Fruit fly (Drosophila melanogaster) whole organism, embryonic: ENCODE data around the gene CG4645.

Source experiments
- Blimp-1 ChIP-seq: fragments of 200-800 bp; sonication (Bioruptor generic); optimal IDR thresholded peaks from 3 replicates; lab custom pipeline; 2018; ENCODE audit warnings: missing biosample characterization, missing genetic modification characterization, mild to moderate bottlenecking, moderate library complexity, missing genetic modification reagents
- CG11504 ChIP-seq: fragments of 200-800 bp; sonication (Bioruptor generic); optimal IDR thresholded peaks from 3 replicates; lab custom pipeline; 2019; ENCODE audit warnings: missing biosample characterization, mild to moderate bottlenecking, missing genetic modification characterization, moderate library complexity
- CG12104 ChIP-seq: fragments of 200-800 bp; sonication (Bioruptor generic); optimal IDR thresholded peaks from 3 replicates; lab custom pipeline; 2016; ENCODE audit warnings: missing biosample characterization, missing genetic modification characterization
- CG12769 ChIP-seq: fragments of 200-800 bp; sonication (Bioruptor generic); optimal IDR thresholded peaks from 2 replicates; lab custom pipeline; 2019; ENCODE audit warnings: missing biosample characterization, mild to moderate bottlenecking, missing genetic modification characterization, moderate library complexity
- CG1603 ChIP-seq: fragments of 200-800 bp; sonication (Bioruptor generic); optimal IDR thresholded peaks from 2 replicates; lab custom pipeline; 2019; ENCODE audit warnings: missing biosample characterization, mild to moderate bottlenecking, missing genetic modification characterization, moderate library complexity
- CG1647 ChIP-seq: fragments of 200-800 bp; sonication (Bioruptor generic); optimal IDR thresholded peaks from 3 replicates; lab custom pipeline; 2016; ENCODE audit warnings: missing biosample characterization, missing genetic modification characterization
- CG17385 ChIP-seq: fragments of 200-800 bp; sonication (Bioruptor generic); optimal IDR thresholded peaks from 3 replicates; lab custom pipeline; 2018; ENCODE audit warnings: missing biosample characterization, mild to moderate bottlenecking, missing genetic modification characterization
- CG17802 ChIP-seq: fragments of 200-800 bp; sonication (Bioruptor generic); optimal IDR thresholded peaks from 2 replicates; lab custom pipeline; 2018; ENCODE audit warnings: missing biosample characterization, mild to moderate bottlenecking, missing genetic modification characterization, moderate library complexity
- CG18599 ChIP-seq: fragments of 200-800 bp; sonication (Bioruptor generic); optimal IDR thresholded peaks from 3 replicates; lab custom pipeline; 2017; ENCODE audit warnings: missing biosample characterization, missing genetic modification characterization, mild to moderate bottlenecking, moderate library complexity, missing genetic modification reagents
- CG2199 ChIP-seq: fragments of 200-800 bp; sonication (Bioruptor generic); IDR thresholded peaks from 3 replicates; pipeline ENCODE4 v1.3.6; 2022; ENCODE audit warnings: missing biosample characterization, missing genetic modification characterization
- CG30403 ChIP-seq: fragments of 200-800 bp; sonication (Bioruptor generic); optimal IDR thresholded peaks from 3 replicates; lab custom pipeline; 2016; ENCODE audit warnings: missing biosample characterization, missing genetic modification characterization
- CG32532 ChIP-seq: fragments of 200-800 bp; sonication (Bioruptor generic); IDR thresholded peaks from 2 replicates; pipeline ENCODE4 v1.3.6; 2022; ENCODE audit warnings: missing biosample characterization, missing genetic modification characterization
- CG3995 ChIP-seq: fragments of 200-800 bp; sonication (Bioruptor generic); optimal IDR thresholded peaks from 3 replicates; lab custom pipeline; 2016; ENCODE audit warnings: missing biosample characterization, missing genetic modification characterization
- CG8290 ChIP-seq, 3 experiments: fragments of 200-800 bp; sonication (Bioruptor generic); optimal IDR thresholded peaks; 2 replicates each; lab custom pipeline; 2016 to 2019; ENCODE audit warnings: missing biosample characterization in 3 of 3, missing genetic modification characterization in 3 of 3, mild to moderate bottlenecking in 2 of 3, moderate library complexity in 1 of 3
- CG8924 ChIP-seq: fragments of 200-800 bp; optimal IDR thresholded peaks from 3 replicates; lab custom pipeline; 2019; ENCODE audit warnings: missing biosample characterization, mild to moderate bottlenecking, missing genetic modification characterization, moderate library complexity
- Camta ChIP-seq: fragments of 200-800 bp; sonication (Bioruptor generic); optimal IDR thresholded peaks from 2 replicates; lab custom pipeline; 2016; ENCODE audit warnings: missing biosample characterization, missing genetic modification characterization
- Drgx ChIP-seq: fragments of 200-800 bp; sonication (Bioruptor generic); IDR thresholded peaks from 2 replicates; pipeline ENCODE4 v1.3.6; 2022; ENCODE audit warnings: missing biosample characterization, missing genetic modification characterization
- Hr51 ChIP-seq, 2 experiments: fragments of 200-800 bp; sonication (Bioruptor generic); optimal IDR thresholded peaks; 2 replicates in 1 of 2; 3 replicates in 1 of 2; lab custom pipeline; 2016 to 2018; ENCODE audit warnings: missing biosample characterization in 2 of 2, missing genetic modification characterization in 2 of 2, mild to moderate bottlenecking in 1 of 2, moderate library complexity in 1 of 2
- Mad ChIP-seq: fragments of 200-800 bp; sonication (Bioruptor generic); optimal IDR thresholded peaks from 2 replicates; lab custom pipeline; 2016; ENCODE audit warnings: missing biosample characterization, missing genetic modification characterization
- Med ChIP-seq: fragments of 200-800 bp; sonication (Bioruptor generic); peaks from one replicate; lab custom pipeline; 2016; ENCODE audit warnings: missing biosample characterization, missing genetic modification characterization, mild to moderate bottlenecking, inconsistent platforms, moderate library complexity
- Mes4 ChIP-seq: fragments of 200-800 bp; sonication (Bioruptor generic); optimal IDR thresholded peaks from 2 replicates; lab custom pipeline; 2016; ENCODE audit warnings: missing biosample characterization, missing genetic modification characterization
- Pdp1 ChIP-seq, 2 experiments: fragments of 200-800 bp; sonication (Bioruptor generic); optimal IDR thresholded peaks; 3 replicates each; lab custom pipeline; 2016; ENCODE audit warnings: missing biosample characterization in 2 of 2, missing genetic modification characterization in 2 of 2, mild to moderate bottlenecking in 1 of 2, moderate library complexity in 1 of 2
- Sox102F ChIP-seq: fragments of 200-800 bp; sonication (Bioruptor generic); optimal IDR thresholded peaks from 2 replicates; lab custom pipeline; 2018; ENCODE audit warnings: missing biosample characterization, mild to moderate bottlenecking, missing genetic modification characterization, moderate library complexity
- Sry-β ChIP-seq: fragments of 200-800 bp; sonication (Bioruptor generic); optimal IDR thresholded peaks from 2 replicates; lab custom pipeline; 2018; ENCODE audit warnings: missing biosample characterization, mild to moderate bottlenecking, missing genetic modification characterization, moderate library complexity
- Ssrp ChIP-seq: fragments of 200-800 bp; sonication (Bioruptor generic); optimal IDR thresholded peaks from 2 replicates; lab custom pipeline; 2018; ENCODE audit warnings: missing biosample characterization, mild to moderate bottlenecking, missing genetic modification characterization, moderate library complexity
- ase ChIP-seq: fragments of 200-800 bp; sonication (Bioruptor generic); IDR thresholded peaks from 3 replicates; pipeline ENCODE4 v1.3.6; 2022; ENCODE audit warnings: missing biosample characterization, missing genetic modification characterization
- bbx ChIP-seq: fragments of 200-800 bp; sonication (Bioruptor generic); IDR thresholded peaks from 2 replicates; pipeline ENCODE4 v1.3.6; 2022; ENCODE audit warnings: missing biosample characterization, missing genetic modification characterization; ENCODE audit not compliant: partially characterized antibody
- bcd ChIP-seq: fragments of 200-800 bp; sonication (Bioruptor generic); optimal IDR thresholded peaks from 2 replicates; lab custom pipeline; 2017; ENCODE audit warnings: missing biosample characterization, mild to moderate bottlenecking, missing genetic modification characterization
- btn ChIP-seq: fragments of 200-800 bp; sonication (Bioruptor generic); optimal IDR thresholded peaks from 2 replicates; lab custom pipeline; 2016; ENCODE audit warnings: missing biosample characterization, missing genetic modification characterization
- cas ChIP-seq: fragments of 200-800 bp; sonication (Bioruptor generic); IDR thresholded peaks from 2 replicates; pipeline ENCODE4 v1.3.6; 2022; ENCODE audit warnings: missing biosample characterization, missing genetic modification characterization
- crp ChIP-seq, 2 experiments: fragments of 200-800 bp; sonication (Bioruptor generic); optimal IDR thresholded peaks; 2 replicates in 1 of 2; 3 replicates in 1 of 2; lab custom pipeline; 2017; ENCODE audit warnings: missing biosample characterization in 2 of 2, missing genetic modification characterization in 2 of 2, mild to moderate bottlenecking in 1 of 2, moderate library complexity in 1 of 2
- dysf ChIP-seq: fragments of 200-800 bp; sonication (Bioruptor generic); IDR thresholded peaks from 3 replicates; pipeline ENCODE4 v1.3.6; 2022; ENCODE audit warnings: missing biosample characterization, missing genetic modification characterization
- eve ChIP-seq, 2 experiments: fragments of >200 bp; optimal IDR thresholded peaks; 2 replicates each; lab custom pipeline; 2017; ENCODE audit warnings: missing biosample characterization in 2 of 2, missing genetic modification characterization in 2 of 2
- ken ChIP-seq: fragments of 200-800 bp; sonication (Bioruptor generic); IDR thresholded peaks from 3 replicates; pipeline ENCODE4 v1.3.6; 2022; ENCODE audit warnings: missing biosample characterization, missing genetic modification characterization
- mirr ChIP-seq: fragments of 200-800 bp; sonication (Bioruptor generic); optimal IDR thresholded peaks from 3 replicates; lab custom pipeline; 2018; ENCODE audit warnings: missing biosample characterization, mild to moderate bottlenecking, missing genetic modification characterization
- pfk ChIP-seq: fragments of 200-800 bp; sonication (Bioruptor generic); optimal IDR thresholded peaks from 2 replicates; lab custom pipeline; 2018; ENCODE audit warnings: missing biosample characterization, mild to moderate bottlenecking, missing genetic modification characterization, moderate library complexity
- row ChIP-seq: fragments of 200-800 bp; sonication (Bioruptor generic); IDR thresholded peaks from 3 replicates; pipeline ENCODE4 v1.3.6; 2022; ENCODE audit warnings: missing biosample characterization, missing genetic modification characterization
- sd ChIP-seq: fragments of 200-800 bp; sonication (Bioruptor generic); optimal IDR thresholded peaks from 3 replicates; lab custom pipeline; 2018; ENCODE audit warnings: missing biosample characterization, mild to moderate bottlenecking, missing genetic modification characterization, moderate library complexity
- sens ChIP-seq: fragments of 200-800 bp; sonication (Bioruptor generic); peaks from one replicate; lab custom pipeline; 2016; ENCODE audit warnings: missing biosample characterization, missing genetic modification characterization
- stwl ChIP-seq: fragments of 200-800 bp; sonication (Bioruptor generic); optimal IDR thresholded peaks from 3 replicates; lab custom pipeline; 2018; ENCODE audit warnings: missing biosample characterization, mild to moderate bottlenecking, missing genetic modification characterization, moderate library complexity
- trh ChIP-seq: fragments of 200-800 bp; sonication (Bioruptor generic); optimal IDR thresholded peaks from 2 replicates; lab custom pipeline; 2016; ENCODE audit warnings: missing biosample characterization, missing genetic modification characterization

CG4645 gene

DNA sequence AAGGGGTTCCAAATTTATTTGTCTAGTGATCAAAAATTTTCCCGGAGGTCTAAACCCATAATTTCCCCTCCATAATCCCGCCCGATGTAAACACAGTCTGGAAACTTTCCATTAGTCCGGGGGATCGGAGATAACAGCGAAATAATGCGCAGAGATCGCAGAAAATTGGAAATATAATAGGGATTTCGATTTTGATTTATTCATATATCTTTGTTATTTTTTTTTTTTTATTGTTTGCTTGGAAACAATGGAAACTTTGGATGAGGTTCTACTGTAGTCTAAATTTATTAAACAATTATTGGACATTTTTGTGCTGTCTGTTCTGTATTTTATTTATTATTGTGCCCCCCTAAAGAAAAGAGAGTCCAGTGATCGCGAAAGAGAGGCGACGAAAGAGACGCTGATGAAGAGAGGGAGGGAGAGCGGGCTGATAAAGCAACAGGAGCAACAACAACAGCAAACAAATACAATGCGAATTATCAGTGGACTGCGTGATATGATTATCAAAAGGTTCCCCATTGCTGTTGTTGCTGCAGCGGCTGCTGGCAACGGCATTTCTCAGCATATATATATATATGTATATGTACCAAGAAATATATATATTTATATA is 14.5 kb upstream of the CG4645 start (continued):
- no peak for TF ChIP-seq sd
- TF ChIP-seq Mes4 (GFP tag; lab: Kevin White, UChicago): no peak
- TF ChIP-seq Sox102F (GFP tag; lab: Kevin White, UChicago): peak; percentile 25
- TF ChIP-seq stwl (tag; lab: Kevin White, UChicago): no peak
- peak; percentile 28; the same call in 1 of the 2 replicates for TF ChIP-seq CG32532 (GFP tag; lab: Robert Waterston, UW)
- TF ChIP-seq crp (GFP tag; optimal IDR thresholded peaks at IDR 0.05; lab: Kevin White, UChicago): no peak
- no peak for TF ChIP-seq trh (GFP tag; lab: Kevin White, UChicago)
- no peak for TF ChIP-seq CG17802
- peak; percentile 38 for TF ChIP-seq CG18599 (GFP tag; lab: Kevin White, UChicago)
- TF ChIP-seq dysf (GFP tag; lab: Robert Waterston, UW): no peak
- no peak for TF ChIP-seq CG12104
- no peak for TF ChIP-seq Sry-β (GFP tag; lab: Kevin White, UChicago)
- TF ChIP-seq, all 482 proteins: peak for 40

DNA sequence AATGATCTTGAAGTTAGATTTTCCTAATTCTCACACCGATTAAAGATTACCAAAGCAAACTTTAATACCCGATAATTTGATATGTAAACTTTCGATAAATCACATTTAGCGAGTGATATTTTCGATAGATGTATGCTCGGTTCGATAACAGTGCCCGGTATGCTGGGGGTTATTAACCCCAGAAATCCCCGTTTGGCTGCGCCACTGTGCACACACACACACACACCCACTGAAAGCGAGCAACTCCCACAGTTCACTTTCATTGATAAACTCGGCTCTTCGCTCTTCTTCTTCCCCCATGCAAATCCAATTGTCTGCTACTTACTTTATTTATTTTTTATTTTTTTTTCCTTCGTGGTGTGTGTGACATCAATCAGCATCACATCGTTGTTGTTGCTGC is 13.4 kb upstream of the CG4645 start:
- TF ChIP-seq sens (GFP tag; lab: Kevin White, UChicago) (peak; percentile 16), CG8924 (tag; lab: Kevin White, UChicago) (no peak), bbx (GFP tag; lab: Robert Waterston, UW) (0 out of 2 replicates have a peak, but pooled peaks have one; percentile 24), Hr51 (GFP tag; optimal IDR thresholded peaks at IDR 0.05; lab: Kevin White, UChicago) (no peak), CG3995 (no peak), CG11504 (tag; lab: Kevin White, UChicago) (peak; percentile 12), mirr (no peak), Med (GFP tag; lab: Kevin White, UChicago) (peak; percentile 48), CG1647 (GFP tag; lab: Kevin White, UChicago) (no peak), stwl (tag; lab: Kevin White, UChicago) (peak; percentile 20), CG1603 (tag; lab: Kevin White, UChicago) (peak; percentile 20), Ssrp (tag; lab: Kevin White, UChicago) (no peak), eve (GFP tag; optimal IDR thresholded peaks at IDR 0.05; lab: Kevin White, UChicago) (no peak), CG12769 (tag; lab: Kevin White, UChicago) (peak; percentile 3), btn (no peak), bcd (GFP tag; lab: Kevin White, UChicago) (no peak), ken (GFP tag; lab: Robert Waterston, UW) (0 out of 3 replicates have a peak, but pooled peaks have one; percentile 11), pfk (GFP tag; lab: Kevin White, UChicago) (no peak), CG2199 (GFP tag; lab: Robert Waterston, UW) (0 out of 3 replicates have a peak, but pooled peaks have one; percentile 35), dysf (GFP tag; lab: Robert Waterston, UW) (0 out of 3 replicates have a peak, but pooled peaks have one; percentile 10), Drgx (GFP tag; lab: Robert Waterston, UW) (peak; percentile 53), ase (no peak), CG30403 (no peak), Mad (no peak), Pdp1 (GFP tag; optimal IDR thresholded peaks at IDR 0.05; lab: Kevin White, UChicago) (peak in 1 of 2 experiments; percentile 53), cas (GFP tag; lab: Robert Waterston, UW) (0 out of 2 replicates have a peak, but pooled peaks have one; percentile 15), Camta (GFP tag; lab: Kevin White, UChicago) (no peak), CG8290 (GFP tag; optimal IDR thresholded peaks at IDR 0.05; lab: Kevin White, UChicago) (no peak), CG8290 (tag; optimal IDR thresholded peaks at IDR 0.05; lab: Kevin White, UChicago) (peak in 1 of 2 experiments; percentile 26), row (GFP tag; lab: Robert Waterston, UW) (no peak), Blimp-1 (peak; percentile 21), CG17385 (GFP tag; lab: Kevin White, UChicago) (peak; percentile 47)
- TF ChIP-seq, all 482 proteins: peak for 16
